Worm (Caenorhabditis elegans) whole organism, midembryonic: ENCODE data around the gene col-185.

Experiments used
- T22C8.4 ChIP-seq: fragments of 200-800 bp; sonication (Bioruptor generic); IDR thresholded peaks from 2 replicates; pipeline ENCODE4 v1.3.6; 2022; ENCODE audit warnings: missing genetic modification characterization, missing compliant biosample characterization
- cog-1 ChIP-seq: sonication (generic microtip); optimal IDR thresholded peaks from 2 replicates; lab custom pipeline; 2016; ENCODE audit warnings: missing genetic modification characterization, missing compliant biosample characterization
- flt-1 ChIP-seq: fragments of 200-800 bp; sonication (Bioruptor generic); IDR thresholded peaks from 2 replicates; pipeline ENCODE4 v1.3.6; 2022; ENCODE audit warnings: missing genetic modification characterization, missing compliant biosample characterization
- klf-2 ChIP-seq: fragments of 200-800 bp; sonication (Bioruptor generic); conservative IDR thresholded peaks from 2 replicates; pipeline ENCODE4 v1.3.6; 2022; ENCODE audit warnings: missing genetic modification reagents, missing genetic modification characterization, missing compliant biosample characterization
- med-1 ChIP-seq: sonication (generic microtip); optimal IDR thresholded peaks from 2 replicates; lab custom pipeline; 2017; ENCODE audit warnings: missing genetic modification characterization, mild to moderate bottlenecking, missing compliant biosample characterization, antibody characterized with exemption, missing genetic modification reagents; ENCODE audit not compliant: insufficient read depth
- ref-1 ChIP-seq: fragments of 200-800 bp; sonication (Bioruptor generic); conservative IDR thresholded peaks from 2 replicates; pipeline ENCODE4 v1.3.6; 2022; ENCODE audit warnings: missing genetic modification reagents, missing genetic modification characterization, missing compliant biosample characterization
- tab-1 ChIP-seq: fragments of 200-800 bp; sonication (Bioruptor generic); IDR thresholded peaks from 2 replicates; pipeline ENCODE4 v1.3.6; 2022; ENCODE audit warnings: missing genetic modification characterization, missing compliant biosample characterization
- ztf-23 ChIP-seq: fragments of 200-800 bp; sonication (Bioruptor generic); IDR thresholded peaks from 2 replicates; pipeline ENCODE4 v1.3.6; 2022; ENCODE audit warnings: missing genetic modification reagents, missing genetic modification characterization, missing compliant biosample characterization
- ztf-29 ChIP-seq: fragments of 200-800 bp; sonication (Bioruptor generic); IDR thresholded peaks from 2 replicates; pipeline ENCODE4 v1.3.6; 2022; ENCODE audit warnings: missing genetic modification reagents, missing genetic modification characterization, missing compliant biosample characterization

The col-185 gene

ce11 chrX:13541335-13541734, 30.4 kb upstream of the col-185 start:
- TF ChIP-seq ztf-29 (GFP tag; lab: Robert Waterston, UW), result no peak
- no peak for TF ChIP-seq flt-1 (GFP tag; lab: Robert Waterston, UW)
- TF ChIP-seq med-1 (GFP tag; lab: Kevin White, UChicago), result no peak
- no peak for TF ChIP-seq ref-1

- TF ChIP-seq ztf-29 (GFP tag; lab: Robert Waterston, UW) (no peak), tab-1 (no peak), klf-2 (no peak), med-1 (GFP tag; lab: Kevin White, UChicago) (no peak), ztf-23 (GFP tag; lab: Robert Waterston, UW) (no peak), T22C8.4 (GFP tag; lab: Robert Waterston, UW) (no peak), flt-1 (GFP tag; lab: Robert Waterston, UW) (no peak), cog-1 (tag; lab: Kevin White, UChicago) (no peak)
Observed at ce11 chrX:13539701-13540100, 28.8 kb upstream of the col-185 start.

ce11 chrX:13536759-13537158, 25.9 kb upstream of the col-185 start, which contains the start of gene R01E6.5:
TSS of gene R01E6.5 (plus strand) at chrX:13537059.
- TF ChIP-seq ztf-29 (GFP tag; lab: Robert Waterston, UW), result no peak
- TF ChIP-seq ztf-23 (GFP tag; lab: Robert Waterston, UW), result no peak
- TF ChIP-seq klf-2, result no peak
- no peak for TF ChIP-seq ref-1
- no peak for TF ChIP-seq med-1 (GFP tag; lab: Kevin White, UChicago)
- no peak for TF ChIP-seq flt-1 (GFP tag; lab: Robert Waterston, UW)
- TF ChIP-seq T22C8.4 (GFP tag; lab: Robert Waterston, UW), result no peak
- no peak for TF ChIP-seq cog-1 (tag; lab: Kevin White, UChicago)
- TF ChIP-seq tab-1, result no peak

- TF ChIP-seq med-1 (GFP tag; lab: Kevin White, UChicago) (no peak), ref-1 (no peak), T22C8.4 (GFP tag; lab: Robert Waterston, UW) (no peak), tab-1 (no peak), cog-1 (tag; lab: Kevin White, UChicago) (no peak), flt-1 (GFP tag; lab: Robert Waterston, UW) (no peak), ztf-23 (GFP tag; lab: Robert Waterston, UW) (no peak), klf-2 (no peak), ztf-29 (GFP tag; lab: Robert Waterston, UW) (no peak)
Observed at ce11 chrX:13532424-13533309, 21.8 kb upstream of the col-185 start, which contains the start of gene acr-12. TSS of gene acr-12 (plus strand) at chrX:13532853.

ce11 chrX:13530015-13530778, 19.3 kb upstream of the col-185 start:
- TF ChIP-seq T22C8.4 (GFP tag; lab: Robert Waterston, UW), result no peak
- TF ChIP-seq flt-1 (GFP tag; lab: Robert Waterston, UW), result no peak
- TF ChIP-seq cog-1 (tag; lab: Kevin White, UChicago), result no peak
- TF ChIP-seq ref-1, result no peak
- TF ChIP-seq tab-1, result no peak
- TF ChIP-seq med-1 (GFP tag; lab: Kevin White, UChicago), result no peak
- no peak for TF ChIP-seq ztf-23 (GFP tag; lab: Robert Waterston, UW)
- TF ChIP-seq ztf-29 (GFP tag; lab: Robert Waterston, UW), result no peak
- TF ChIP-seq klf-2, result no peak

ce11 chrX:13528630-13529138, 17.8 kb upstream of the col-185 start, which contains the start of gene F18H3.4:
TSS of gene F18H3.4 (plus strand) at chrX:13529088.
- TF ChIP-seq T22C8.4 (GFP tag; lab: Robert Waterston, UW), result no peak
- TF ChIP-seq ztf-23 (GFP tag; lab: Robert Waterston, UW), result no peak
- TF ChIP-seq tab-1, result no peak
- TF ChIP-seq ref-1, result no peak
- TF ChIP-seq flt-1 (GFP tag; lab: Robert Waterston, UW), result no peak
- no peak for TF ChIP-seq med-1 (GFP tag; lab: Kevin White, UChicago)
- no peak for TF ChIP-seq ztf-29 (GFP tag; lab: Robert Waterston, UW)
- TF ChIP-seq cog-1 (tag; lab: Kevin White, UChicago), result no peak
- no peak for TF ChIP-seq klf-2

ce11 chrX:13527347-13528092, 16.6 kb upstream of the col-185 start, which contains the start of gene pab-2:
TSS of gene pab-2 (minus strand) at chrX:13527415.
- TF ChIP-seq ztf-29 (GFP tag; lab: Robert Waterston, UW) (peak; percentile 73), T22C8.4 (GFP tag; lab: Robert Waterston, UW) (no peak), ztf-23 (GFP tag; lab: Robert Waterston, UW) (peak; percentile 72), med-1 (GFP tag; lab: Kevin White, UChicago) (no peak), flt-1 (GFP tag; lab: Robert Waterston, UW) (0 out of 2 replicates have a peak, but pooled peaks have one; percentile 39), cog-1 (tag; lab: Kevin White, UChicago) (peak; percentile 69)
